Fruit fly (Drosophila melanogaster): ENCODE data around the gene Srx.
A peak's percentile ranks its signal among the peaks of the same experiment; 100 is the strongest.

- peak; percentile 43 for TF ChIP-seq CG17806 (tag; optimal IDR thresholded peaks at IDR 0.05)
- TF ChIP-seq CG8301 (tag; optimal IDR thresholded peaks at IDR 0.05): peak; percentile 69
- TF ChIP-seq CG34367 (tag; optimal IDR thresholded peaks at IDR 0.05): peak; percentile 61
- peak; percentile 46 for TF ChIP-seq CG9948 (tag; optimal IDR thresholded peaks at IDR 0.05)
- peak; percentile 26 for TF ChIP-seq Snoo (tag; optimal IDR thresholded peaks at IDR 0.05)
- peak; percentile 28 for TF ChIP-seq Pif1B (GFP tag; optimal IDR thresholded peaks at IDR 0.05)
- TF ChIP-seq fd96Ca (GFP tag; IDR thresholded peaks at IDR 0.05): peak; percentile 62; the same call in 1 of the 3 replicates
- TF ChIP-seq CG8159 (tag; optimal IDR thresholded peaks at IDR 0.05): peak; percentile 68
- TF ChIP-seq CG32121 (GFP tag; IDR thresholded peaks at IDR 0.05): 0 out of 2 replicates have a peak, but pooled peaks have one; percentile 26
Observed at dm6 chrX:17886449-17887207, 29.9 kb downstream of the Srx start.

Measured in whole organism, pupa.